Fruit fly (Drosophila melanogaster) whole organism, prepupa: ENCODE data around the gene cni.
A peak's percentile ranks its signal among the peaks of the same experiment; 100 is the strongest.

Experiments used
- Blimp-1 ChIP-seq: fragments of 200-800 bp; sonication (Bioruptor generic); optimal IDR thresholded peaks from 3 replicates; lab custom pipeline; 2017; ENCODE audit warnings: missing biosample characterization, missing genetic modification characterization, mild to moderate bottlenecking, moderate library complexity, missing genetic modification reagents
- CG16779 ChIP-seq: fragments of 200-800 bp; sonication (Bioruptor generic); optimal IDR thresholded peaks from 3 replicates; lab custom pipeline; 2017; ENCODE audit warnings: missing biosample characterization, mild to moderate bottlenecking, missing genetic modification characterization
- Ets21C ChIP-seq: fragments of 200-800 bp; sonication (Bioruptor generic); optimal IDR thresholded peaks from 3 replicates; lab custom pipeline; 2016; ENCODE audit warnings: missing biosample characterization, missing genetic modification characterization
- Gug ChIP-seq: fragments of 200-800 bp; sonication (Bioruptor generic); IDR thresholded peaks from 2 replicates; pipeline ENCODE4 v1.3.6; 2022; ENCODE audit warnings: missing biosample characterization, missing genetic modification characterization
- Hr39 ChIP-seq: fragments of 200-800 bp; sonication (Bioruptor generic); optimal IDR thresholded peaks from 2 replicates; lab custom pipeline; 2016; ENCODE audit warnings: missing biosample characterization, missing genetic modification characterization
- OdsH ChIP-seq: fragments of 200-800 bp; sonication (Bioruptor generic); optimal IDR thresholded peaks from 3 replicates; lab custom pipeline; 2016; ENCODE audit warnings: missing biosample characterization, missing genetic modification characterization
- cyc ChIP-seq: fragments of 200-800 bp; sonication (Bioruptor generic); optimal IDR thresholded peaks from 3 replicates; lab custom pipeline; 2016; ENCODE audit warnings: missing biosample characterization, missing genetic modification characterization
- eg ChIP-seq: fragments of 200-800 bp; sonication (Bioruptor generic); IDR thresholded peaks from 3 replicates; pipeline ENCODE4 v1.3.6; 2022; ENCODE audit warnings: missing biosample characterization, missing genetic modification characterization
- esn ChIP-seq: fragments of 200-800 bp; sonication (Bioruptor generic); optimal IDR thresholded peaks from 2 replicates; lab custom pipeline; 2016; ENCODE audit warnings: missing biosample characterization, mild to moderate bottlenecking, missing genetic modification characterization, moderate library complexity
- fkh ChIP-seq: fragments of 200-800 bp; sonication (Bioruptor generic); optimal IDR thresholded peaks from 3 replicates; lab custom pipeline; 2017; ENCODE audit warnings: missing biosample characterization, mild to moderate bottlenecking, missing genetic modification characterization, moderate library complexity
- pdm3 ChIP-seq: fragments of 200-800 bp; sonication (Bioruptor generic); optimal IDR thresholded peaks from 3 replicates; lab custom pipeline; 2016; ENCODE audit warnings: missing biosample characterization, missing genetic modification characterization

dm6 chr2L:16350742-16351568 is 40.4 kb upstream of the cni start:
- peak; percentile 99 for TF ChIP-seq Hr39 (GFP tag; lab: Kevin White, UChicago)
- TF ChIP-seq CG16779 = peak; percentile 99
- peak; percentile 99 for TF ChIP-seq eg (GFP tag; lab: Robert Waterston, UW)
- TF ChIP-seq Gug = peak; percentile 98
- peak; percentile 100 for TF ChIP-seq esn (GFP tag; lab: Kevin White, UChicago)
- TF ChIP-seq pdm3 (GFP tag; lab: Kevin White, UChicago) = peak; percentile 99
- peak; percentile 98 for TF ChIP-seq Ets21C (GFP tag; lab: Kevin White, UChicago)
- TF ChIP-seq OdsH (GFP tag; lab: Kevin White, UChicago) = peak; percentile 99
- TF ChIP-seq cyc (GFP tag; lab: Kevin White, UChicago) = peak; percentile 99
- peak; percentile 93 for TF ChIP-seq fkh (GFP tag; lab: Kevin White, UChicago)
- TF ChIP-seq Blimp-1 (GFP tag; lab: Kevin White, UChicago) = peak; percentile 96
